Fruit fly (Drosophila melanogaster) S2 (cell line): ENCODE results near the gene IntS6.
A peak's percentile ranks its signal among the peaks of the same experiment; 100 is the strongest.

Experiments used
- CG8478 ChIP-seq: fragments of >200 bp; optimal IDR thresholded peaks from 2 replicates; lab custom pipeline; 2018
- CTCF ChIP-seq, 2 experiments: fragments of >200 bp; optimal IDR thresholded peaks; 2 replicates each; lab custom pipeline; 2018

Gene IntS6

DNA sequence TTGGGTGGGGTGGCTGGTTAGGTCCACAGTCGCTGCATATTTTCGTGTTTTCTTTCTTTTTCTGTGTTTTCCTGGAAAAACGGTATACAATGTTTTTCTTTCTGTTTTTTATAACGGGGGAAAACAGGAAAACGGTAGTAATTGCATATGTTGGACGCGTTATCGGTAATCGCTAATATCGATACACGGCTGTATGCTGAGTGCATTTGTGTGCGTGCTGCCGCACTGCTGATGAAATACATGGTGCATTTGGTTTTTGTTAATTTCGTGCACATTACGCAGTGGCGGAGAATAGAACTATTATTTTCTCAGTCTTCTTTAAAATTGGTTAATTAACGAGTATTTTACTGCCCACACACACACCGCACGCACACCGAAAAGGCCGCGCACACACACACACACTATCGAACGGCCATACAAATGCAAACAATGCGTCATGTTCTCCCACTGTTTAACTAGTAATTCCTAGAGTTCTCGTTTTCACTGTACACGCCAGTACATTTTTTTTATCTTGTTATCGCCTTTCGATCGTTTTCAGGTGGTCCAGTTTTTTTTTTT, 16.5 kb upstream of the IntS6 start:
- TF ChIP-seq CTCF (optimal IDR thresholded peaks at IDR 0.05; lab: Kevin White, UChicago) (no peak), CG8478 (lab: Kevin White, UChicago) (no peak)

DNA sequence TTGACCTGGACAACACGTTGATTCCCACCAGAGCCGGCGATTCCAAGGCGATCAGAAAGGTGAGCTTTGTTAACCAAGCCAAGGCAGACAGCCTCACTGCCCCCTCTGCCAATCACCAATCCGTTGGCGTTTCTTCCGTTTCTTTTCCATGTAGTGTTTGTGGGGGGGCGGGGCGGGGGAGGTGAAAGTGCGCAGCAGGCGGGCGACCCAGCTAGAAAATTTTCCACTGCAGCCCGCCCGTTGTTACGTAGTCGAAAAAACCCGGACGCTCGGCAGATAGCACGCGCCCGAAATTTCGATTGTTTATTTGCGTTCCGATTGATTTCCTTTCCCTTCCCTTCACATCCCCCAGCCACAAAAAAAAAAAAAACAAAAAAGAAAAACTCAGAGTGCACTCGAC, 9.1 kb upstream of the IntS6 start:
- TF ChIP-seq CG8478 (lab: Kevin White, UChicago) (no peak), CTCF (optimal IDR thresholded peaks at IDR 0.05; lab: Kevin White, UChicago) (no peak)

DNA sequence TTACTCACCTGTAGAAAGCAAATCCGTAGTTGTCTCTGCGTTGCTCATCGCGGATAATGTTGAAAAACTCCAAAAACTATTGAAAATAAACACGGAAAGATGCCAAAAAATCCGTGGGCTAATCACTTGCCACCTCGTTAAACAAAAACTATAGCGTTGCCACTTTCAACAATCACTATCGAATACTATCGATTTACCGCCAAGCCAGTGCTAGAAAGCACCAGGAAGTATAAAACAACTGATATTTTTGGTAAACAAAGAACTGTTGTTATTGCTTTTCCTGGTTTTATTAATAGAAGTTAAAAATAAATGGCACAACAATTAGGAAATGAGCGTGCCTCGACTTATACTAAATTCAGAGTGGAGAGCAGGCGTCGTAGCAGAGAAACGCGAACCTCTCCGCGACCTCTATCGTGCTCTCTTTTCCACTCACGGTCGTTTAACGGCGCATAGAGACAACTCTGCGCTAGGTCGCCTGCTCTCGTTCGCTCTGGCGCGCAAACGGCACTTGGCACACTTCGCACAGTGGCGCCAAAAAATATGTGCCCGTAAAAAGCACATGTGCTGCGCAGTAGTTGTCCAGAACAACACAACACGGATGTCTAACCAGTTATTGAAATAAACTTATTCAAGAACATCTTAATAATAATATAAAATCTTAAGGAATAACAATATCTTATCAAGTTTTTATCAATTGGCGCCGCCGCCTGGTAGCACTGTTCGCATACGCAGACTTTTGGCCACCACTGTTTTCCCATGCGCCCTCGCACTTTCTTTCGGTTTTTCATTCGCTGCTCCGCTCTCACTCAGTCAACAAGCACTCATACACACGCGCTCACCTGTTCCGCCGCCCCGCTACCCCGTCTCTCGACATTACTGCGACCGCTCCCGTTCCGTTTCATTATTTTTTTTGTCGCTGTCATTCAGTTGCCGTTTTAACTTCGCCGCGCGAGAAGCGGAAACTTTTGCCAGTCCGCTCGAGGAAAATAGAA, 8.1 kb upstream of the IntS6 start, which contains the start of the genes lin-52 and CG15771:
lin-52 (minus strand) TSS at position 122 of the 992 bp plus-strand sequence.
CG15771 (plus strand) TSS at position 738 of the 992 bp plus-strand sequence.
- no peak for TF ChIP-seq CG8478 (lab: Kevin White, UChicago)
- TF ChIP-seq CTCF (optimal IDR thresholded peaks at IDR 0.05; lab: Kevin White, UChicago), result peak; percentile 11 to 38

DNA sequence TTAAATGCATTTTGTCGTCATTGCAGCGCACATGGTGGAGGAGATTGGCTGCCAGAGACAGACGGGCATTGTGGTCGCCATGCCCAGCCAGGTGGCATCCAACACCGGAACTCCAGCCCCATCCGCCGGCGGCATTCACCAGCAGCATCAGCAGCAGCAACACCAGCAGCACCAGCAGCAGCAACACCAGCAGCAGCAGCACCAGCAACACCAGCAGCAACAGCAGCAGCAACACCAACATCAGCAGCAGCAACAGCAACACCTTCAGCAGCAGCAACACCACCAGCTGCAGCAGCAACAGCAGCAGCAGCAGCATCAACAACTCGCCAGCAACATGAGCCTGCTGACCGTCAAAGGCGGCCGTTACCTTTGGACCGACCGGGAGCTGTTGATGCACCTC, 5.8 kb upstream of the IntS6 start:
- TF ChIP-seq CG8478 (lab: Kevin White, UChicago) (no peak), CTCF (optimal IDR thresholded peaks at IDR 0.05; lab: Kevin White, UChicago) (no peak)

DNA sequence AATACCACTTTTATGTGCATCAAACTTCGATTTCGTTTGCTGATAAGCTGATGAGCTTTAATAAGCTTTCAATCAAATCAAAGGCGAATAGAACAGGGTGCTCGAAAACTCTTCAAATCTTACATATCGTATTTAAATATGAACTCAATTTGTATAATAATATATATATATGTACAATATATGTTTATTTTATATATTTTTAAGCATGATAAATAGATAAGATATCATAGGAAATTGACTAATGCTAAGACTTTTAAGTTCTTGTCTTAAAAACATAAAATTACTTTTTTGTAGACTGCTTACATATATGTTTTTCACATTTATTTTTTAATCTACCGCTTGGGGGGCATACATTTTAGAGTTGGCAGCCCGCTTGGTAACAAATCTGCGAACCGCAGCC, 4.9 kb upstream of the IntS6 start, which contains the start of gene CG15772:
CG15772 (plus strand) TSS at position 301 of the 400 bp plus-strand sequence.
- TF ChIP-seq CG8478 (lab: Kevin White, UChicago), result no peak
- no peak for TF ChIP-seq CTCF (optimal IDR thresholded peaks at IDR 0.05; lab: Kevin White, UChicago)

DNA sequence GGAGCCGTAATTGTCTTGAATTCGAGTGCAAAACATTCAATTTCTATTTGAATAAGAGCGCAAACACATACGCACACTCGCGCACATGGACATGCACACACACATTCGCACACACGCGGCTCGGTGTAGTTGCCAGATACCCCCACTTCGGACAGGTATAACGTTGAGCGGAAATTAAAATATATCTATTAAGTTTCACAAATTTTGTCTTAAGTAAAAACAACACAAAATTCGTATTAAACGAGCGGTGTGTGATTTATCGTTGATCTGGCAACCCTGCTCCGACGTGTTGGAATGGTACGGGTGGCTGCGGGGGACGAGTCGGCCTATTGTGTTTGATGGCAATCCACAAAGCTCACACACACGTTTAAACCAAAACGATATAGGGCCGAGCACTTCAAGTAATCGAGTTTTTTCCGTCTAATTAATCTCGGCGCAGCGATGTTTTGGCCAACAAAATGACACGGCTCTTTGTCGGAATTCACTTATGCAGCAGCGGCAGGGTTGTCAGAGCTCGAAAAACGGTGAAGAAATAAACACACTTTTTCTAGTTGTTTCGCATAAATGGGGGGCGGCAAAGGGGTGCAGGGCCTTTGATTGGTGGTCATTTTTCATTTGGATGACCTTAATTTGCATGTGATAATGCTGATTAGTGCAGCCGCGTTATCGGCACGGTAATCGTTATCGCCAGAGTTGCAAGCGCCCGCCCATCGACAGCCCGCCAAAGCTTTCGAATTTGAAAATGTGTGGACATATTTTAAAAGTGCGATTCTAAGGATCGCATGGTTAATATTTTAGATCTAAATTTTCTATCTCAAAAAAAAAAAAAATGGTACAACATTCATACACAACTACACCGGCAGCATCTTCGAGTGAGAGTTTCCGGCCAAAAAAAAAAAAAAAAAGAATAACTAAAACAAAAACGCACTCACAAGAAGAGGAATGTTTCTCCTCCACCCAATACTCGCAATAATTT, 926 bp downstream of the IntS6 start:
- TF ChIP-seq CG8478 (lab: Kevin White, UChicago) (no peak), CTCF (optimal IDR thresholded peaks at IDR 0.05; lab: Kevin White, UChicago) (no peak)

DNA sequence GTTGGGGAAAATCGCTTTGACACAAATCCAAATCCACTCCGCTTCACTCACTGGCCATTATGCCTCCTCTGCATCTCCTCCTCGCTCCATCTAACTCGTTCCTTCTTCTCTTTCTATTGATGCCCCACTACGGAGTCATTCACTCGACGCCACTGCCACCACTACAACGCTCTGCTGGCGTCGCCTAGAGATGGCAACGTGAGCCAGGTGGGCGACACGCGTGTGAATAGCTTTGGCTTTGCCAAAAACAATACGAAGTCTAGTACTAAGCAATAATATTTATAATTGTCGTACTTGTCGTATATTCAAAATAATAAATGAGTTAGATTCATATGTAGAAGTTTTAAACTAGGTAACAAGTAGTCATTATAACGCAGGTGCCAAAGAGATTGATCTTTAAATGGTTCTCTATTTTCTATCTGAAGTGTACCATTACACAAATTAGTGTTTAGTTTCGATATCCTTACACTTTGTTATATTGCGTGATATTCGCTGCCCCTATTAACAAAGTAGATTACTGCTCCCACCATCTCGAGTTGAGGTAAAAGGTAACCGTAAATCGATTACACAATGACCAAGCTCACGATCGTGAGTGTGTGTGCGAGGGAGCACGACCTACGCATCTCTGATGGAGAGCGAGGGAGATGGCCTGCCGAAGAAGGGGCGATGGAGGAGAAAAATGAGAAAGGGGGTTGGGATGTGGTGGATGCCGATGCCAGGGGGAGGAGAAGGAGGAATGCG, 1.9 kb downstream of the IntS6 start:
- no peak for TF ChIP-seq CTCF (optimal IDR thresholded peaks at IDR 0.05; lab: Kevin White, UChicago)
- TF ChIP-seq CG8478 (lab: Kevin White, UChicago), result no peak

DNA sequence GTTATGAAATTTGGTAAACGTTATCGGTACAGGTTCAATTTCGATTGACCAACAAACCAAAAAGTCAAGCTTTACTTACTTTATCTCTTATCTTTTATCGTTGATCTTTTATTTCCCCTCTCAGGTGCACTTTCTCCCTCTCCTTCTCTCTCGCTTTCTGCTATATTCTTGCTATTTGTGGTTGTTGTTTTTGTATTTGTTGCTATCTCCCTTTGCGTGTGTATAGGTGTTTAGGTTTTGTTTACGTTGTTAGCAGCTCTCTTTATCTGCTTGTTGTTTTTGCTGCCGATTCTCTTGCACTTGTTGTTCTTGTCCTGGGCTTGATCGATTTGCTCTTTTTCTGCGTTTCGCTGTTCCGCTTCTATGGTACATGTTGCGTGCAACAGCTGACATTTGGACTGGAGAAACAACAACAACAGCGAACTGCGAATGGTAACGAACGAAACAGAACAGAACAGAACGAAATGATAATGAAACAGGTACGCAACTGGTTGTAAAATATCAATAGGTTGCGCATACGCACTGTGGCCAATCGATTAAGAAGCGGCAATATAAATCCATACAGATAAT, 2.7 kb downstream of the IntS6 start:
- TF ChIP-seq CTCF (optimal IDR thresholded peaks at IDR 0.05; lab: Kevin White, UChicago) (no peak), CG8478 (lab: Kevin White, UChicago) (no peak)

DNA sequence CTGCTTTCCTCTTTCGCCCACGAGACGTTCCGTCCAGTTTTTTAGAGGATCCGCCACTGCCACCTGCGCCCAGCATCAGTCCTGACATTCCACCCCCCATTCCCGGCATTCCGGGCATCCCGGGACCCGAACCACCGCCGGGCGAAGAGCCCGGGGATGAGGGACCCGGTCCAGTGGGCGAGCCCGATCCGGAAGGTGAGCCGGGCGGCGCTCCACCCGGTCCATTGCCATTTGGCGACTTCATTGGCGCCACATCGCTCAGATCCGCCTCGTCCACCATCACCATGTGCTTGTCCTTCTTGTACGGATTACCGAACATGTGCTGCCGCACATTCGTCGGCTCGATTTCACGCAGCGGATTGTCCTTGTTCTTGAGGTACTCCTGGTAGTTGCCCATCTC, 5.4 kb downstream of the IntS6 start:
- TF ChIP-seq CG8478 (lab: Kevin White, UChicago), result no peak
- no peak for TF ChIP-seq CTCF (optimal IDR thresholded peaks at IDR 0.05; lab: Kevin White, UChicago)

DNA sequence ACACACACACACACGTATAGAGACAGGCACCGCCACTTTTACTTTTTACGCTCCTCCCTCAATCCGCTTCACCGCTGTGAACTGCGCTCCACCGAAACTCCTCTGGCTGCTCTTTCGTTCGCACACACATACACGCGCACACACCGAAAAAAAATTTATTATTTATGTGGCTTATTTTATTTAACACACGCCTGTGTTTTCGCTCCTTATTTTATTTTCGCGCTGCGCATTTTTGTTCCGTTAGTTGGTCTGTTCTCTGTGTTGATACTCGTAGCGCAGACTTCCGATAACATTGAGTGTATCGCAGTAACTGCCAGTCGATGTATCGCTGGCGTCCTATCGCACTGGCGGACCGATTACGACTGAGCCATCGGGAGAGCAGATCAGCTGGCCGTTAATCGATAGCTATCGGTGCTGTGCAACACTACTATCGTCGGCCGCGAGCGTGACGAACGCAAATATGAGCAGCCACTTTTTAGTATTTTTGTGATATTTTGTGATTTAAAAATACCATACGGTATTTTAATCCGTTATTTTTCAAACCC, 9.3 kb downstream of the IntS6 start, which contains the start of gene Snx27:
Snx27 (minus strand) TSS at position 356 of the 545 bp plus-strand sequence.
- TF ChIP-seq CG8478 (lab: Kevin White, UChicago) (no peak), CTCF (optimal IDR thresholded peaks at IDR 0.05; lab: Kevin White, UChicago) (peak; percentile 29 to 45)

DNA sequence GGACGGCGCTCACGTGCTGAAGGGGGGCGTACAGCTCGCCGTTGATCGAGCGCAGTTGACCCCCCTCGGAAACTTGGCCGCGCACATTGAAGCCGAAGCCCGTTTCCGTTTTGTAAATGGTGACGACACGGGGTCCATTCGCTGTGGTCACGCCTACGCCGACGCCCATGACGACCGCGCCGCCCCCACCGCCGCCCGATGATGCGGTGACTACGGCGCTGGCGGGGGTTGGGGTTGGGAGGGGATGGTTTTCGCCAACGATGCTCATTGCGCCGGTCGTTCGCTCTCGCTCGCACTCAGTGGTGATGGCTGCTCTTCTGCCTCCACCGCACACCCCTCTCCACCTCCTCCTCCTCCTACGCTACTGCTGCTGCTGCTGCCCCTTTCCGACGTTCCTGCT, 9.9 kb downstream of the IntS6 start:
- TF ChIP-seq CG8478 (lab: Kevin White, UChicago) (no peak), CTCF (optimal IDR thresholded peaks at IDR 0.05; lab: Kevin White, UChicago) (no peak)

DNA sequence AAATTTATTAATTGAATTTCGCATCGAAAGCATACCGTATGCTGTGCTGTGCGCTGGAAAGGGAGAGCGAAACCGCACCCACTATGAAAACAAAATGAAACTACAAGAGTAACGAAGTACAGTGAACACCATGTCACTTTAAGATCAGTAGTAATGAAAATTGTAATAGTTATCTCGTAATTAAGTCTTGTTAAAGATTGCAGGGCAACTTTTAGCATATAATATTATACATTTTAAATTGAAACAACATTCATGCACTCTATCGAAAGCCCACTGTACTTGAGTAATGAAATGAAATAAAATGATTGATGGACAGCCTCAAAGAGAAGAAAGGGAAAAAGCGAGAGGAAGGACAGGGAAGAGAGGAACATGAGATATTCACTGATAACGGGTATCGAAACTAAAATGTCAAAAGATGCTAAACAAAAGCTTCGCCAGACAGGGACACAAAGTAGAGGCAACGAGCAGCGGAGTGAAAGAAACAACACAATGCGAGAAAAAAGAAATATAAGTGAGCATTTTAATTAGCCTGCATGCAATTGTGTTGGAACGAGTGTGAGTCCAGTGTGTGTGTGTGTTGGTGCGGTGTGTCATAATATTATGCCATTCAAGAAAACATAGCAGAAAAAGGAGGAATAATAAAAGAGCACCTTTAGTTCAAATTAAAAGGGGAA, 11.6 kb downstream of the IntS6 start:
- TF ChIP-seq CTCF (optimal IDR thresholded peaks at IDR 0.05; lab: Kevin White, UChicago), result no peak
- no peak for TF ChIP-seq CG8478 (lab: Kevin White, UChicago)
